ENCODE assay signal across 4 worm cellular contexts in the genomic region with DNA sequence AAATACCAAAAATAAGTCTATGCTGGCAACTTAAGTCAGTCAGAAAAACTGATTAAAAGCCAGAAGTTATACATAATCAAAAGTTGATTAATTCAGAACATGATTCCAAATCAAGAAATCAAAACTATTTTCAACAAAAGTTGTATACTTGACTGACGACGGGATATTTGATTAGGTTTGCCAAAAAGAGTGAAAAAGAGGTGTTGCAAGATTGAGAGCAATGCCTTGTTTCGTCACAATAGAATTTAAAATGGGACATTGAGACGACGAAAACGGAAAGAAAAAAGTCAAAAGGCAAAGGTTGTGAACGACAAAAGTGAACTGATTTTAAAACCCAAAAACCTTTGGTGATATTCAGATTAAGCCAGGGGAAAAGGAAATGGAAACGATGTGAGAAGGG.
A peak's percentile ranks its signal among the peaks of the same experiment; 100 is the strongest.
TF ChIP-seq lines count a peak whose summit lies in the region.

No protein-coding gene starts in this region.

TF ChIP-seq in whole organism, L1 larva, 84 proteins besides CTCF, POLR2A, EP300 and RAD21:
- TF ChIP-seq nhr-11 (tag; optimal IDR thresholded peaks at IDR 0.05; lab: Kevin White, UChicago), result no peak
- TF ChIP-seq lir-3 (tag; optimal IDR thresholded peaks at IDR 0.05; lab: Kevin White, UChicago; ENCODE audit: poor library complexity), result no peak
- TF ChIP-seq fkh-8 (tag; optimal IDR thresholded peaks at IDR 0.05; lab: Kevin White, UChicago), result no peak
- TF ChIP-seq Y116A8C.19 (tag; optimal IDR thresholded peaks at IDR 0.05; lab: Kevin White, UChicago; ENCODE audit: borderline replicate concordance), result no peak
- peak; percentile 43 for TF ChIP-seq lin-14 (GFP tag; optimal IDR thresholded peaks at IDR 0.05; lab: Kevin White, UChicago)
- no peak for TF ChIP-seq isw-1 (GFP tag; IDR thresholded peaks at IDR 0.05; lab: Robert Waterston, UW)
- TF ChIP-seq dpl-1 (GFP tag; optimal IDR thresholded peaks at IDR 0.05; lab: Kevin White, UChicago), result no peak
- no peak for TF ChIP-seq mef-2 (tag; optimal IDR thresholded peaks at IDR 0.05; lab: Kevin White, UChicago)
- no peak for TF ChIP-seq nhr-28 (tag; optimal IDR thresholded peaks at IDR 0.05; lab: Kevin White, UChicago)
- no peak for TF ChIP-seq grh-1 (GFP tag; IDR thresholded peaks at IDR 0.05; lab: Robert Waterston, UW)
- TF ChIP-seq egl-27 (tag; optimal IDR thresholded peaks at IDR 0.05; lab: Kevin White, UChicago), result no peak
- TF ChIP-seq fkh-10 (GFP tag; optimal IDR thresholded peaks at IDR 0.05; lab: Kevin White, UChicago), result peak; percentile 88
- no peak for TF ChIP-seq nhr-19 (GFP tag; conservative IDR thresholded peaks at IDR 0.05; lab: Robert Waterston, UW)

TF ChIP-seq in whole organism, L3 larva, 47 proteins besides CTCF, POLR2A, EP300 and RAD21:
- peak; percentile 72 for TF ChIP-seq fkh-10 (GFP tag; optimal IDR thresholded peaks at IDR 0.05; lab: Kevin White, UChicago)
- no peak for TF ChIP-seq ama-1 (optimal IDR thresholded peaks at IDR 0.05; lab: Kevin White, UChicago)

TF ChIP-seq in whole organism, L4 larva, 104 proteins besides CTCF, POLR2A, EP300 and RAD21:
- TF ChIP-seq hif-1 (tag; optimal IDR thresholded peaks at IDR 0.05; lab: Kevin White, UChicago) (no peak), fkh-10 (GFP tag; optimal IDR thresholded peaks at IDR 0.05; lab: Kevin White, UChicago) (peak; percentile 92)
TF ChIP-seq in whole organism, L4 larva: peak in this region for 1.

TF ChIP-seq in whole organism, late embryonic, 69 proteins besides CTCF, POLR2A, EP300 and RAD21:
- TF ChIP-seq zip-5 (tag; optimal IDR thresholded peaks at IDR 0.05; lab: Kevin White, UChicago), result no peak
- peak; percentile 69 for TF ChIP-seq unc-42 (tag; optimal IDR thresholded peaks at IDR 0.05; lab: Kevin White, UChicago)
